Fruit fly (Drosophila melanogaster) whole organism, embryonic: ENCODE data around the gene Hip1.

ENCODE experiments used
- CG10267 ChIP-seq: fragments of 200-800 bp; sonication (Bioruptor generic); optimal IDR thresholded peaks from 2 replicates; lab custom pipeline; 2018; ENCODE audit warnings: missing biosample characterization, mild to moderate bottlenecking, missing genetic modification characterization, moderate library complexity
- CG11093 ChIP-seq: fragments of 200-800 bp; sonication (Bioruptor generic); IDR thresholded peaks from 3 replicates; pipeline ENCODE4 v1.3.6; 2022; ENCODE audit warnings: missing biosample characterization, missing genetic modification characterization
- CG12071 ChIP-seq: fragments of 200-800 bp; sonication (Bioruptor generic); optimal IDR thresholded peaks from 3 replicates; lab custom pipeline; 2018; ENCODE audit warnings: missing biosample characterization, mild to moderate bottlenecking, missing genetic modification characterization
- CG14014 ChIP-seq: fragments of 200-800 bp; sonication (Bioruptor generic); IDR thresholded peaks from 2 replicates; pipeline ENCODE4 v1.3.6; 2022; ENCODE audit warnings: missing biosample characterization, missing genetic modification characterization
- CG14050 ChIP-seq: fragments of 200-800 bp; sonication (Bioruptor generic); IDR thresholded peaks from 3 replicates; pipeline ENCODE4 v1.3.6; 2022; ENCODE audit warnings: missing biosample characterization, missing genetic modification characterization
- CG14965 ChIP-seq: fragments of 200-800 bp; sonication (Bioruptor generic); optimal IDR thresholded peaks from 2 replicates; lab custom pipeline; 2016; ENCODE audit warnings: missing biosample characterization, missing genetic modification characterization, borderline replicate concordance
- CG15011 ChIP-seq: fragments of 200-800 bp; sonication (Bioruptor generic); optimal IDR thresholded peaks from 3 replicates; lab custom pipeline; 2018; ENCODE audit warnings: missing biosample characterization, mild to moderate bottlenecking, missing genetic modification characterization
- CG15073 ChIP-seq: fragments of 200-800 bp; sonication (Bioruptor generic); optimal IDR thresholded peaks from 2 replicates; lab custom pipeline; 2016; ENCODE audit warnings: missing biosample characterization, missing genetic modification characterization
- CG1529 ChIP-seq: fragments of 200-800 bp; sonication (Bioruptor generic); optimal IDR thresholded peaks from 3 replicates; lab custom pipeline; 2018; ENCODE audit warnings: missing biosample characterization, missing genetic modification characterization
- CG17186 ChIP-seq: fragments of 200-800 bp; sonication (Bioruptor generic); optimal IDR thresholded peaks from 3 replicates; lab custom pipeline; 2017; ENCODE audit warnings: missing biosample characterization, missing genetic modification reagents, missing genetic modification characterization
- CG17568 ChIP-seq: fragments of 200-800 bp; sonication (Bioruptor generic); optimal IDR thresholded peaks from 2 replicates; lab custom pipeline; 2018; ENCODE audit warnings: missing biosample characterization, mild to moderate bottlenecking, missing genetic modification characterization, moderate library complexity
- CG1792 ChIP-seq: fragments of 200-800 bp; sonication (Bioruptor generic); optimal IDR thresholded peaks from 2 replicates; lab custom pipeline; 2016; ENCODE audit warnings: missing biosample characterization, missing genetic modification characterization
- CG2712 ChIP-seq: fragments of 200-800 bp; optimal IDR thresholded peaks from 3 replicates; lab custom pipeline; 2019; ENCODE audit warnings: missing biosample characterization, mild to moderate bottlenecking, missing genetic modification characterization, moderate library complexity
- CG31365 ChIP-seq: fragments of 200-800 bp; sonication (Bioruptor generic); optimal IDR thresholded peaks from 2 replicates; lab custom pipeline; 2018; ENCODE audit warnings: missing biosample characterization, mild to moderate bottlenecking, missing genetic modification characterization
- CG33557 ChIP-seq: fragments of 200-800 bp; sonication (Bioruptor generic); optimal IDR thresholded peaks from 2 replicates; lab custom pipeline; 2019; ENCODE audit warnings: missing biosample characterization, mild to moderate bottlenecking, missing genetic modification characterization, moderate library complexity
- CG3726 ChIP-seq: fragments of 200-800 bp; sonication (Bioruptor generic); IDR thresholded peaks from 3 replicates; pipeline ENCODE4, ENCODE4 v1.3.6; 2022; ENCODE audit warnings: missing biosample characterization, missing genetic modification characterization
- CG6854 ChIP-seq: fragments of 200-800 bp; sonication (Bioruptor generic); optimal IDR thresholded peaks from 3 replicates; lab custom pipeline; 2017; ENCODE audit warnings: missing biosample characterization, mild to moderate bottlenecking, missing genetic modification characterization
- CG9215 ChIP-seq: fragments of 200-800 bp; sonication (Bioruptor generic); IDR thresholded peaks from 2 replicates; pipeline ENCODE4 v1.3.6; 2022; ENCODE audit warnings: missing biosample characterization, missing genetic modification characterization
- CG9932 ChIP-seq: fragments of 200-800 bp; sonication (Bioruptor generic); IDR thresholded peaks from 2 replicates; pipeline ENCODE4 v1.3.6; 2022; ENCODE audit warnings: missing biosample characterization, missing genetic modification characterization
- E2f1 ChIP-seq: fragments of 200-800 bp; sonication (Bioruptor generic); IDR thresholded peaks from 2 replicates; pipeline ENCODE4 v1.3.6; 2022; ENCODE audit warnings: missing biosample characterization, missing genetic modification characterization
- Eip74EF ChIP-seq, 2 experiments: fragments of 200-800 bp in 1 of 2; fragments of >200 bp in 1 of 2; sonication (Bioruptor generic) in 1 of 2; optimal IDR thresholded peaks; 2 replicates each; lab custom pipeline; 2017 to 2019; ENCODE audit warnings: missing biosample characterization in 2 of 2, missing genetic modification characterization in 2 of 2, mild to moderate bottlenecking in 1 of 2, moderate library complexity in 1 of 2
- Gsc ChIP-seq: fragments of 200-800 bp; sonication (Bioruptor generic); IDR thresholded peaks from 2 replicates; pipeline ENCODE4 v1.3.6; 2022; ENCODE audit warnings: missing biosample characterization, missing genetic modification characterization
- Hr51 ChIP-seq, 2 experiments: fragments of 200-800 bp; sonication (Bioruptor generic); optimal IDR thresholded peaks; 2 replicates in 1 of 2; 3 replicates in 1 of 2; lab custom pipeline; 2016 to 2018; ENCODE audit warnings: missing biosample characterization in 2 of 2, missing genetic modification characterization in 2 of 2, mild to moderate bottlenecking in 1 of 2, moderate library complexity in 1 of 2
- Lpt ChIP-seq: fragments of >200 bp; optimal IDR thresholded peaks from 2 replicates; lab custom pipeline; 2018; ENCODE audit warnings: missing biosample characterization, missing genetic modification characterization
- MTF-1 ChIP-seq: fragments of 200-800 bp; sonication (Bioruptor generic); optimal IDR thresholded peaks from 2 replicates; lab custom pipeline; 2018; ENCODE audit warnings: missing biosample characterization, mild to moderate bottlenecking, missing genetic modification characterization, borderline replicate concordance
- Meics ChIP-seq: fragments of 200-800 bp; sonication (Bioruptor generic); optimal IDR thresholded peaks from 2 replicates; lab custom pipeline; 2017; ENCODE audit warnings: missing biosample characterization, mild to moderate bottlenecking, missing genetic modification characterization
- Mes4 ChIP-seq: fragments of 200-800 bp; sonication (Bioruptor generic); optimal IDR thresholded peaks from 2 replicates; lab custom pipeline; 2016; ENCODE audit warnings: missing biosample characterization, missing genetic modification characterization
- al ChIP-seq: fragments of 200-800 bp; sonication (Bioruptor generic); IDR thresholded peaks from 2 replicates; pipeline ENCODE4 v1.3.6; 2022; ENCODE audit warnings: missing biosample characterization, missing genetic modification characterization
- btn ChIP-seq: fragments of 200-800 bp; sonication (Bioruptor generic); optimal IDR thresholded peaks from 2 replicates; lab custom pipeline; 2016; ENCODE audit warnings: missing biosample characterization, missing genetic modification characterization
- cad ChIP-seq: fragments of >200 bp; optimal IDR thresholded peaks from 2 replicates; lab custom pipeline; 2017; ENCODE audit warnings: missing biosample characterization, missing genetic modification characterization
- crol ChIP-seq: fragments of 200-800 bp; sonication (Bioruptor generic); IDR thresholded peaks from 2 replicates; pipeline ENCODE4 v1.3.6; 2022; ENCODE audit warnings: missing biosample characterization, missing genetic modification characterization
- disco-r ChIP-seq: fragments of 200-800 bp; sonication (Bioruptor generic); optimal IDR thresholded peaks from 2 replicates; lab custom pipeline; 2016; ENCODE audit warnings: missing biosample characterization, missing genetic modification characterization
- eve ChIP-seq, 2 experiments: fragments of >200 bp; optimal IDR thresholded peaks; 2 replicates each; lab custom pipeline; 2017; ENCODE audit warnings: missing biosample characterization in 2 of 2, missing genetic modification characterization in 2 of 2
- ftz-f1 ChIP-seq: fragments of 200-800 bp; sonication (Bioruptor generic); optimal IDR thresholded peaks from 2 replicates; lab custom pipeline; 2016; ENCODE audit warnings: missing biosample characterization, missing genetic modification characterization
- gcm ChIP-seq: fragments of 200-800 bp; sonication (Bioruptor generic); optimal IDR thresholded peaks from 2 replicates; lab custom pipeline; 2019; ENCODE audit warnings: missing biosample characterization, mild to moderate bottlenecking, missing genetic modification characterization, moderate library complexity
- grn ChIP-seq: fragments of 200-800 bp; sonication (Bioruptor generic); optimal IDR thresholded peaks from 3 replicates; lab custom pipeline; 2017; ENCODE audit warnings: missing biosample characterization, missing genetic modification characterization
- insv ChIP-seq, 2 experiments: fragments of 200-800 bp; sonication (Bioruptor generic); optimal IDR thresholded peaks; 3 replicates each; lab custom pipeline; 2016 to 2018; ENCODE audit warnings: missing biosample characterization in 2 of 2, missing genetic modification characterization in 2 of 2
- lola ChIP-seq, 3 experiments: fragments of >200 bp in 2 of 3; fragments of 200-800 bp in 1 of 3; sonication (Bioruptor generic) in 1 of 3; optimal IDR thresholded peaks; 2 replicates each; lab custom pipeline; 2017 to 2019; ENCODE audit warnings: missing biosample characterization in 3 of 3, missing genetic modification characterization in 3 of 3, mild to moderate bottlenecking in 1 of 3, moderate library complexity in 1 of 3
- mam ChIP-seq: fragments of 200-800 bp; sonication (Bioruptor generic); optimal IDR thresholded peaks from 3 replicates; lab custom pipeline; 2016; ENCODE audit warnings: missing biosample characterization, missing genetic modification characterization
- pho ChIP-seq: fragments of 200-800 bp; sonication (Bioruptor generic); optimal IDR thresholded peaks from 2 replicates; lab custom pipeline; 2016; ENCODE audit warnings: missing biosample characterization, missing genetic modification characterization
- pita ChIP-seq: fragments of 200-800 bp; sonication (Bioruptor generic); optimal IDR thresholded peaks from 2 replicates; lab custom pipeline; 2017; ENCODE audit warnings: missing biosample characterization, mild to moderate bottlenecking, missing genetic modification characterization
- repo ChIP-seq: fragments of 200-800 bp; sonication (Bioruptor generic); optimal IDR thresholded peaks from 2 replicates; lab custom pipeline; 2016; ENCODE audit warnings: missing biosample characterization, missing genetic modification characterization
- run ChIP-seq: fragments of 200-800 bp; sonication (Bioruptor generic); optimal IDR thresholded peaks from 3 replicates; lab custom pipeline; 2018; ENCODE audit warnings: missing biosample characterization, mild to moderate bottlenecking, missing genetic modification characterization
- salm ChIP-seq: fragments of 200-800 bp; sonication (Bioruptor generic); optimal IDR thresholded peaks from 2 replicates; lab custom pipeline; 2018; ENCODE audit warnings: missing biosample characterization, mild to moderate bottlenecking, missing genetic modification characterization
- stc ChIP-seq: fragments of 200-800 bp; sonication (Bioruptor generic); IDR thresholded peaks from 2 replicates; pipeline ENCODE4 v1.3.6; 2022; ENCODE audit warnings: missing biosample characterization, missing genetic modification characterization
- tio ChIP-seq: fragments of 200-800 bp; sonication (Bioruptor generic); optimal IDR thresholded peaks from 2 replicates; lab custom pipeline; 2017; ENCODE audit warnings: missing biosample characterization, missing genetic modification characterization, inconsistent platforms
- tll ChIP-seq, 2 experiments: fragments of 200-800 bp in 1 of 2; fragments of >200 bp in 1 of 2; sonication (Bioruptor generic) in 1 of 2; optimal IDR thresholded peaks; 2 replicates each; lab custom pipeline; 2017 to 2019; ENCODE audit warnings: missing biosample characterization in 2 of 2, missing genetic modification characterization in 2 of 2, mild to moderate bottlenecking in 1 of 2, moderate library complexity in 1 of 2
- wor ChIP-seq: fragments of 200-800 bp; sonication (Bioruptor generic); IDR thresholded peaks from 2 replicates; pipeline ENCODE4 v1.3.6; 2022; ENCODE audit warnings: missing biosample characterization, missing genetic modification characterization

Gene Hip1

dm6 chr3L:12749567-12750535, 23.5 kb downstream of the Hip1 start, which contains the start of the genes Klc and CG10984 (continued):
- TF ChIP-seq Meics (GFP tag; lab: Kevin White, UChicago) = no peak
- no peak; the same call in 1 of the 2 replicates for TF ChIP-seq al
- TF ChIP-seq tio (GFP tag; lab: Kevin White, UChicago) = peak; percentile 28
- no peak for TF ChIP-seq CG15011 (GFP tag; lab: Kevin White, UChicago)
- no peak for TF ChIP-seq run (tag; lab: Kevin White, UChicago)
- 0 out of 3 replicates have a peak, but pooled peaks have one; percentile 56 for TF ChIP-seq CG11093 (GFP tag; lab: Robert Waterston, UW)
- no peak for TF ChIP-seq MTF-1
- TF ChIP-seq CG9215 (GFP tag; lab: Robert Waterston, UW) = no peak
- TF ChIP-seq Gsc (GFP tag; lab: Robert Waterston, UW) = no peak
- no peak for TF ChIP-seq btn (GFP tag; lab: Kevin White, UChicago)
- peak; percentile 13 for TF ChIP-seq salm (tag; lab: Kevin White, UChicago)
- TF ChIP-seq wor (GFP tag; lab: Robert Waterston, UW) = no peak
- TF ChIP-seq gcm (GFP tag; lab: Kevin White, UChicago) = peak; percentile 47
- TF ChIP-seq CG15073 (GFP tag; lab: Kevin White, UChicago) = no peak
- TF ChIP-seq Eip74EF (GFP tag; optimal IDR thresholded peaks at IDR 0.05; lab: Kevin White, UChicago) = peak in 1 of 2 experiments; percentile 71
- no peak for TF ChIP-seq lola (GFP tag; optimal IDR thresholded peaks at IDR 0.05; lab: Kevin White, UChicago)
- no peak for TF ChIP-seq tll (GFP tag; optimal IDR thresholded peaks at IDR 0.05; lab: Kevin White, UChicago)
- peak; percentile 72 for TF ChIP-seq E2f1 (GFP tag; lab: Robert Waterston, UW)
- peak; percentile 63 for TF ChIP-seq mam
- no peak for TF ChIP-seq Lpt (GFP tag; lab: Kevin White, UChicago)
- TF ChIP-seq CG1529 (GFP tag; lab: Kevin White, UChicago) = no peak
- peak; percentile 34 for TF ChIP-seq repo (GFP tag; lab: Kevin White, UChicago)
- TF ChIP-seq CG12071 = no peak
- no peak; the same call in 2 of the 3 replicates for TF ChIP-seq CG3726 (GFP tag; lab: Robert Waterston, UW)
- no peak for TF ChIP-seq CG6854 (GFP tag; lab: Kevin White, UChicago)
- TF ChIP-seq CG9932 (GFP tag; lab: Robert Waterston, UW) = no peak
- TF ChIP-seq CG31365 = no peak
- peak; percentile 22 for TF ChIP-seq grn (GFP tag; lab: Kevin White, UChicago)
- peak; percentile 50 for TF ChIP-seq pho
- no peak for TF ChIP-seq CG14965
- peak; percentile 21 for TF ChIP-seq Mes4 (GFP tag; lab: Kevin White, UChicago)
- peak; percentile 80; the same call in 1 of the 2 replicates for TF ChIP-seq stc (GFP tag; lab: Robert Waterston, UW)
- no peak for TF ChIP-seq CG33557 (GFP tag; lab: Kevin White, UChicago)
- peak; percentile 66; the same call in 1 of the 2 replicates for TF ChIP-seq CG14014
- peak in 1 of 2 experiments; percentile 87 for TF ChIP-seq eve (GFP tag; optimal IDR thresholded peaks at IDR 0.05; lab: Kevin White, UChicago)
- TF ChIP-seq Hr51 (GFP tag; optimal IDR thresholded peaks at IDR 0.05; lab: Kevin White, UChicago) = peak in 1 of 2 experiments; percentile 36
- no peak for TF ChIP-seq ftz-f1
- peak; percentile 46 for TF ChIP-seq CG1792 (GFP tag; lab: Kevin White, UChicago)
- TF ChIP-seq CG10267 (tag; lab: Kevin White, UChicago) = peak; percentile 42
- peak; percentile 65 for TF ChIP-seq CG17568 (GFP tag; lab: Kevin White, UChicago)
- no peak for TF ChIP-seq insv (GFP tag; optimal IDR thresholded peaks at IDR 0.05; lab: Kevin White, UChicago)
- TF ChIP-seq pita (GFP tag; lab: Kevin White, UChicago) = no peak
- TF ChIP-seq CG2712 (tag; lab: Kevin White, UChicago) = peak; percentile 61
- no peak for TF ChIP-seq crol
- TF ChIP-seq cad (GFP tag; lab: Kevin White, UChicago) = no peak
- TF ChIP-seq CG17186 (GFP tag; lab: Kevin White, UChicago) = no peak
- no peak for TF ChIP-seq disco-r (GFP tag; lab: Kevin White, UChicago)
- TF ChIP-seq CG14050 (GFP tag; lab: Robert Waterston, UW) = no peak
